Worm (Caenorhabditis elegans) whole organism, dauer: ENCODE data around the gene srlf-1.

ENCODE experiments used
- unc-62 ChIP-seq: sonication (generic microtip); optimal IDR thresholded peaks from 2 replicates; lab custom pipeline; 2017; ENCODE audit warnings: missing biosample characterization, missing genetic modification reagents, missing genetic modification characterization

srlf-1 gene

DNA sequence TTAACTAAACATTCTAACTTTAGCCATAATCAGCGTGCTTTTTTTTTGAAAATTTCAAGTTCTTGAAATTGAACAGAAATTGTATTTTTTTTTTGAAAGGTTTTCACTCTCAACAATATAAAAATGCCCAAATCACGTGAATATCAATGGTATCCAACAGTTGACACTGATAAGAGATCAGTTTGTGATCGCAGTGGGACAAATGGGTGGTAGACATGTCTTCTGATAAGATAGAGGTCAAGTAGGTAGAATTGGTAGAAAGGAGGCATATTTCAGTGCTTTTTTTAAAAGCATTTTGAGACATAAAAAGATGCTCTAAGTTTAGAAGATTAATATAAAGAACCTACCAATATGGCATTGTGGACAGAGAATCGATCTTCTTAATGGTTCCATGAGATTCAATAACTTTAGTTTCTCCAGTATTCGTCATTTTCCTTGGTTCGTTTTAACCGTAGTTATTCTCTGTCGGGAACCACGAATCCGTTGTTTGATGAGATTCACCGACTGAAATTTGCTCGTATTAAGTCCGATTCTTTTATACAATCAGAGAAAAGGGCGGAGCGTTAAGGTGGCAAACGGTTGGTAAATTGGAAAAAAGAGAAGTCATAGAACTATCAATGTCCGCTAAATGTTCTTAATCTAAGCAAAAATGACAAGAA, 12.9 kb upstream of the srlf-1 start, which contains the start of gene mthf-1:
mthf-1 (minus strand) TSS at position 504 of the 659 bp plus-strand sequence.
- TF ChIP-seq unc-62 (GFP tag; lab: Kevin White, UChicago): no peak

DNA sequence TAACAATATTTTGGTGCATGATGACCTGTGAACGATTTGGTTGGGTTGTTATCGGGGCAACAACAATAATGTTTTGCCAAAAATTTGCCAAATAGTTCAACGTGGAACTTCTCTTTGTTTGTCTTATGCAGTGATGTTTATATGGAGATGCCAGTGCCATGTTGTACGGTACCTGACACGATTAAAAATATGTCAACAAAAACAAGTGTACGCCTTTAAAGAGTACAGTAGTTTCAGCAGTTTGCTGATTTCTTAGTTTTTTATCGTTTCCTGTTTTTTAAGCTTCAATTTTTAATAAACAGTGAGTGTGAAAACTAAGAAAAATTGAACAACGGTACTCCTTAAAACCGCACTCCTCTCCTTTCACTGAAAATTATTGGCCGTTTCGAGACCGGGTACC, 12.1 kb upstream of the srlf-1 start:
- no peak for TF ChIP-seq unc-62 (GFP tag; lab: Kevin White, UChicago)

DNA sequence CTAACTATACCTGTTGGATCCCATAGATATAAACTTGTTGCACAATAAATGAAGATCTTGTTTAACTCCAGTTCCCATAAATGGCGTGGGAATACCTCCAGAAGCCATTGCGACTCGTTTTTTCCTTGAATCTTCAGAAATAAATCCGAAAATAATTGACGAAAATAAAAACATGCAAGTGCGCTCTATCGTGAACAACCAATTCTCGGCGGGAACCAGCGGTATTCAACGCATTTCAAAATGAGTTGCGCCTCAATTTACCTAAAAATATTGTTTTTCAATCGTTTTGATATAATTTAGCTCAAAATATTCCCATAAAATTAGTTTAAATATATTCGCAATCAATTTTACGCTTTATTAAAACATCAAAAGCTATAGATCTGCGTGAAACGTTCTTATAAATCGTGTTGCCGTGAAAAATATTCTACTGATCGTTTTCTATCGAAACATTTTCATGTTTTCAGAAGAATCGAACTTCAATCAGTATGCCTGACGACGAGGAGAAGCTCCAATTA, 9.2 kb upstream of the srlf-1 start, which contains the start of the genes snpc-1.1 and spdl-1:
snpc-1.1 (minus strand) TSS at position 200 of the 515 bp plus-strand sequence.
spdl-1 (plus strand) TSS at position 465 of the 515 bp plus-strand sequence.
- TF ChIP-seq unc-62 (GFP tag; lab: Kevin White, UChicago): no peak

DNA sequence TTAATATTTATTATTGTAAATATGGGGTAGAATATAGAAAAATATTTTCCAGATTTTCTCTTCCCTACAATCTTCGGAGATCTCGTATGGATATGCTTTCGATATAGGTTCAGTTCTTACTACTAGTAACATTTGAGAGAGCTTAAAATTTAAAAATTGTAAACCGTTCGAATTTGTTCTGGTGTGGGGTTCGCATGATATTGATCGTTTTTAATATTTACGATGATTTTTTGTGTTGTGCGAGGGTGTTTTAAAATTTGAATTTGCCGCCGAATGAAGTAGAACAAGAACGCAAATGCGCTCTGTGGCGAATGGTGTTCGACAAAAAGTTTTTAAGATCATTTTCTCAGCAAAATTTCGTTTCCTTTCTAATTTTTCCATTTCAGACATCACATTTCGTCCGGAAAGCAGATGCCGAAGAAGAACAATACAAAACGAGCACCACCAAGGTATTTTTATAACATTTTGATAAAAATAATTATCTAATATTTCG, 6.9 kb upstream of the srlf-1 start, which contains the start of gene skr-17:
skr-17 (plus strand) TSS at position 51 of the 493 bp plus-strand sequence.
- no peak for TF ChIP-seq unc-62 (GFP tag; lab: Kevin White, UChicago)

DNA sequence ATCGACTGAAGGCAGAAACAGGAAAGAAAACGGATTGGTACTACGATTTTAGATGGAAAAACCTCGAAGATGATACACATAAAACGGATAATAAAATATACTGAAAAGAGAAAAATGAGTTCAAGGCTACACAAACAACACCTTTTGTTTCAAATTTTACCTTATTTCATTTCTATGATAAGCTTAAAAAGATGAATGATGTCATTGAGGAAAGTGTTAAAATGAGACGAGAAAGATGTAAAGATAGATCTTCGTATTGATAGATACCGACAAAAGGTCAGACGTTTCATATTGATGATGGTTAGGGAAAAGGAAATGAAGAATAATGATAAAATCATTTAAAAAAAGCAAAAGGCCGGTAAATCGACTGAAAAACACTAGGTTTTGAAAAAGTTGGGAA, 786 bp upstream of the srlf-1 start:
- no peak for TF ChIP-seq unc-62 (GFP tag; lab: Kevin White, UChicago)

DNA sequence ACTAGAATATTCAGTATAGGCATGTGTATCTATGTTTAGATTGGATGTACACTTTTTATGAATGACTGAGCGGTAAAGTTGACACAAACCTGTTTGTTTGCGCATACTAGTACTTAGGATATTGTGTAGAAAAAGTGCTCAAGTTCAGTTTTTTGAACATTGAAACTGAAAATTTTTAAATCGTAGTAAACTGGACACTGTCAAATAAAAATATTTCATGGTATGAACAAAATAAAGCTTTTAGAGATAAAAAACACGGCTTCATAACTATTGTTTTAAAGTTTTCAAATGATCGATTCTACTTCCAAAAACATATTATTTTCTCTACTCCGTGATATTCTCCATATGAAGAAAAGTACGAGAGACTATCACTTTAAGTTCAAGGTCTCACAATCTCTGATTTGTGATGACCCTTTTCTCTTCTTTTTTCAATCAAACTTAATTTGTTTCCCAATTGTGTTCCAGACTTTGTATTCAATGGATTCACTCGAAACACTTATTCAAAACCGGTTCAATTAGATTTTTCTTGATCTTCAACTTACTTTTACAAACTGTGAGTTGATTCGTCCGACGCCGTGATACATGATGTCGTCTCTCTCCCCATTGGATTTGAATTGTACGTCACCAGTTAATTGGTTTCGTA, 1.1 kb downstream of the srlf-1 start:
- no peak for TF ChIP-seq unc-62 (GFP tag; lab: Kevin White, UChicago)

DNA sequence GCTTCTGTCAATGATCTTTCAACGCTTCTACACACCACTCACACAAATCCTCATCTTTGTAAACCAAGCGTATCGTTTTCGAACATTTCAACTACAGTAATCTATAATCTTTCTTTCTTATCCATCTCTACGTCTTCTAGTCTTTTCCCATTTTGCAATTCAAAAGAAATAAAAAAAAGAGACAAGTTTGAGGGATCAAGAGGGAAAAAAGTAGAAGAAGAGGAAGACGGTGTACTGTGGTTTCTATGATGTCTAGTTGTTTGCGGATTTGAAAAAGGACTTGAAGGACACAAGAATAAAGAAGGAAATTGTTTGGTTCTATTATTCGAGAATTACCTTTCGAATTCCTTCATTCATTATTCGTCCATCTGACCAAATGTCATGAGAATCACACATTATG, 2.1 kb downstream of the srlf-1 start:
- TF ChIP-seq unc-62 (GFP tag; lab: Kevin White, UChicago): no peak

DNA sequence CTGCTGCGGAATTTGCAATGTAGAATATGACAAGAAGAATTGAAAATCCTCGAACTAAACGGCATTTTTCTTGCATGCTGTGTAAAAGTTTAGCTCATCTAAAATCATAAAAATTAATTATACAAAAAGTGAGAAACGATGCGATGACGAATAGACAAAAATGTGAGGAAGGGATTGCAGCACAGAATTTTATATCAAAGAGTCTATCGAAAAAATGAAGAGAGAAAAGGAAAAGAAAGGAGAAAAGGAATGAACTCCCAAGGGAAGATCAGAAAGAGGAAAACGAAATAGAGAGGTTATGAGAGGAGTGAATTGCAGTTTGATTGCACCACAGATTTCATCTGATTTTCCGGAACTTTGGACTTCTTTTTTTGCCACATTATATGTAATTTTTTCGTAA, 3.8 kb downstream of the srlf-1 start, which contains the start of gene glr-4:
glr-4 (minus strand) TSS at position 101 of the 400 bp plus-strand sequence.
- TF ChIP-seq unc-62 (GFP tag; lab: Kevin White, UChicago): no peak

DNA sequence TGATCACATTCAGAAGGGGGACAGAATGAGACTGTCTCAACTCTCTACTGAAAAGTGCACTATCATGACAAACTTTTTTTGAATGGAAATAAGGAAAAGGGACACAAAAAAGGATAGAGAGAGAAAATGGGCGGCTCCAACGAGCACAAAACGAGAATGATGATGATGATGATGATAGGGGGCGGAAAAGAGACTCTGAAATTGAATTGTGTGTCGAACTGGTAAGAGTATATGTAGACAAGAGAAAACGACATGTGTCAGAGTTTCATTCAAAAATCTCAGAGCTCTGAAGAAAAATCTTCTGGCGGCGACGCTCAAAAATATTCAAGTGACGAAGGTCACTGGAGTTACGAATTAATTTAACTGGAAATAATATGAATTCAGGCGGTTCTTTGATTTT, 4.9 kb downstream of the srlf-1 start:
- no peak for TF ChIP-seq unc-62 (GFP tag; lab: Kevin White, UChicago)

DNA sequence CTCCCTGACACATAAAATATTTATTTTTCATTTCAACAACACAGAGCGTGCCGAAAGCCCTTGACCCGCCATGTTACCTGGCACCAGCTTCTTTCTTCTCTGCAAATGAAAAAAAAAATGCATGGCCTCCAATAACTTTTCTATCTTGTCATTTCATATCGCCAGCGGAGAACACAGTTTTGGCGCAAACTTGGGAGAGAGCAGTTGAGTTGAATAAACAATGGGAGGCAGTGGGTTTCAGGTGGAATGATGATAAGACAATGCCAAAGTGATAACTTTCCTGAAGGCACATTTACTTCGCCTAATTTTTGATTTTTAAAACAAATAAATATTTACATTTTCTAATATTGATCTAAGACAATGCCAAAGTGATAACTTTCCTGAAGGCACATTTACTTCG, 10.9 kb downstream of the srlf-1 start:
- no peak for TF ChIP-seq unc-62 (GFP tag; lab: Kevin White, UChicago)

DNA sequence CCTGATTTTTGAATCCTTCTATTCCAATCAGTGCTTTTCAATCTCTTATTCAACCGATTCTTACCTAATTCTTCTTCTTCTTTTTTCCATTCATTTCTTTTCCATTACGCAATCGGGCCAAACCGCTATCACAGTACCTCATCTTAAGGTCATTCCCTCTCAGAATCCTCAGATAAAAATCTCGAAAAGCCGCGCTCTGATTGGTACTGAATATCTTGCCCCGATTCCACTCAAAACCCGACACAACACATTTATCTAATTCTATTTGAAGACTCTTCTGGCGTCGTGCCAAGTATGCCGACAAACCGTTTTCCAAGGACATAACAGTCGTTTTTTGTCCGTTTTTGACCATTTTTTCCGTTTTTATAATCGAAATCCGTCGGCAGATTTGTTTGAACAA, 11.5 kb downstream of the srlf-1 start:
- TF ChIP-seq unc-62 (GFP tag; lab: Kevin White, UChicago): no peak

DNA sequence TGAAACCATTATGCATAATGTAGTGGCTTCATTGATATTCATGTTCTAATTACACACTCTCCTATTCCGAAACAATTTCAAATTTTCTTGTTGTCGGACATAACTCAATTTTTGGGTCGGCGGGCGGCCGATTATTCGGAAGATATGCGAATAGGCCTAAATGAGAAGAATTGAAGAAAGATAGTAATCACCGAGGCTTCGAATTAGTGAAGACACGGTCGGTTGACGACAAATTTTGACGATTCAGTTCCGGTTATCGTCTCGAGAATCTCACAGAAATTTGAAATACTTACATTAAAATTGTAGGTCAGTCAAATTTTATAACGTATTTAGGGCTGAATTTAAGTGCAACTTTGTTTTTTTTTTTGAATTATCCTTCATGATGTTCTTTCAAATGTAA, 12.8 kb downstream of the srlf-1 start:
- TF ChIP-seq unc-62 (GFP tag; lab: Kevin White, UChicago): no peak

DNA sequence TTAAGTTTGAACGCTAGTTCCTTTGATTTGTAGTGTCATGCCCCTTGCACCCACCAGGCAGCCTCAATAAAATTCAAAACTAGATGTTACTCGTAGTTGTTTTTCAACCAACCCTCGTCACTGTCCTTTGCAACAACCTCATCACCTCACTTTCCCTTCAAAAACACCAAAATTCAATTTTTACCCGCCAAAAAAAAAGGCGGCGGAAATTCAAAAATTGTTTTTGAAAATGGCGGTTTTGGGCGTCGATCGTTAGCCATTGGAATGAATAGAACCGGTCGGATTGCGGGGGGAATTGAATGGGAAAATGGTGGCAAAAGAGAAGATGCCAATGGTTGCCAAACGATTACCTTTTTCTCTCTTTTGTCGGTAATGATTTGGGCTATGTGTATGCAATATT, 15.7 kb downstream of the srlf-1 start:
- TF ChIP-seq unc-62 (GFP tag; lab: Kevin White, UChicago): no peak

DNA sequence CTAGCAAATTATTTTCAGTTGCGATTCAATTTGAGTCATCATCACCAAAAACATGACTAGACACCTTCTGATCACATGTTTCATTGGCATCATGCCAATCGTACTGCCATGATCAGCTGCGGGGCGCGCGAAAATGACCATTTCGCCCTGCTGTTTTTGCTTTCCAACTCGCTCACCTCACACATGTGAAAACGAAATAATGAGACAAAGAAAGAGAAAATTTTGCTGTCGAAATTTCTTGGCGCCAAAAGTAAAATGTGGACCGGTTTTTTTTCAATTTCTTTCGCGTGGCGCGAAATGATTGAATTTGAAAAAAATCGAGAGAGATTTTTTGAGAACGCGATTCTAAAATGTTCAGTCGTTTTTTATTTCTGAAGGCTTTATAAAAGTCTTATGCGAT, 16.5 kb downstream of the srlf-1 start:
- no peak for TF ChIP-seq unc-62 (GFP tag; lab: Kevin White, UChicago)

DNA sequence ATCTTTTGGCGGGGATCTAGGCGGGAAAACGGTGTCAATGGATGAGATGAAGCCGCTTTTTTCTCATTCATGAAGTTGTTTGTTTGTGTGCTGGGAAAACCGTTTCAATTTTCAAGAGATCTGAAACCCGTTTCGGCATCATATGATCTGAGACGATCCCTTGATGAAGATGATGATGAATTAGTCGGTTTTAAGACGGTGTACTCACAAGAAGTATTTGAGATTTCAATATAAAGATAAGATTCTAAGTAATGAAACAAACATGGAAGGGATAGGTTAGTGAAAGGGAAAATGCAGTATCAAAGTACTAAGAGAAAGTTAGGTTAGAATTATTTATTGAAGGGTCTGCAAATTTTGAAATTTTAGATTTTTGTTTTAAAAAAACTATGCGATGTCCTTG, 17.8 kb downstream of the srlf-1 start:
- TF ChIP-seq unc-62 (GFP tag; lab: Kevin White, UChicago): no peak

DNA sequence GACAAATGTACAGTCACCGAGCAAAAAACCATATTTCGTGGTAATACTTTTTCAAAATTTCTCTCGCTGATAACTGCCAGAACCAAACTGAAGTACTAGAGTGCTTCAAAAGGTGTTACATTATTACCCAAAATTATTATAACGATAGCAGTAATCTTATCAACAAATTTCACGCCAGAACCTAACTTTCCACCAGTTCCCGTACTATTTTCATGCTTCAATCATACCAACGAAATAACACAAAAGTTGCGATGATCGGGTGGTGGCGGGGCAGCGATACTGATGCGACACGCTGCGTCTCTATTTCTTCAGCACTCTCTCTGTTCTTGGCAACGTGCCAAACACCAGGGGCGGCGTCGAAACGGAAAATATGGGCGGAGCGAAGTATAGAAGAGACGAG, 18.6 kb downstream of the srlf-1 start:
- TF ChIP-seq unc-62 (GFP tag; lab: Kevin White, UChicago): no peak
